Worm (Caenorhabditis elegans): ENCODE measurements around the gene F16B4.4.
A peak's percentile ranks its signal among the peaks of the same experiment; 100 is the strongest.

DNA sequence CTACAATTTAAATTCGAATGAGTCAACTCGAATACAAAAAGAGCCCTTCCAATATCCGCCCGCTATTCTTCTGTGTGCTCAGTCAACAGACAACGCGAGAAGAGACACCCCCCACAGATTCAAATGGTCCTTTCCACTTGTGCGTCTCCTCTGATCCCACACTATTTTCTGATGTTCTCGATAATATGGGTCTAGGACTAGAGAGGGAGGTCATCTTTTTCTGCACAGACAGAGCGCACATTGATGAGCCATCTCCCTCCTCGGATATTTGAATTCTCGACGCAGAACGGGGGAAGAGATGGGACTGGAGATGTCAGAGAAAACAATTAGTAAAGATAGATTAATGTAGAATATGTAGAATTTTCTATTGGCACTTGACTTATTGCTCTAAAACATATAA lies 23.1 kb upstream of the F16B4.4 start:
- TF ChIP-seq B0310.2 (tag; optimal IDR thresholded peaks at IDR 0.05) (no peak), ama-1 (optimal IDR thresholded peaks at IDR 0.05) (no peak), ets-7 (tag; optimal IDR thresholded peaks at IDR 0.05) (no peak), aly-1 (tag; optimal IDR thresholded peaks at IDR 0.05) (no peak), sea-1 (GFP tag; conservative IDR thresholded peaks at IDR 0.05) (no peak), scrt-1 (GFP tag; IDR thresholded peaks at IDR 0.05) (no peak), tbx-11 (GFP tag; IDR thresholded peaks at IDR 0.05) (no peak), hmg-4 (GFP tag; optimal IDR thresholded peaks at IDR 0.05) (peak; percentile 71), ceh-13 (GFP tag; optimal IDR thresholded peaks at IDR 0.05) (no peak), pes-1 (GFP tag; IDR thresholded peaks at IDR 0.05) (no peak), flt-1 (GFP tag; IDR thresholded peaks at IDR 0.05) (no peak; the same call in 1 of the 2 replicates), ceh-36 (tag; optimal IDR thresholded peaks at IDR 0.05) (no peak), tra-4 (tag; optimal IDR thresholded peaks at IDR 0.05) (no peak)

Measured in whole organism, early embryonic.